Worm (Caenorhabditis elegans) whole organism, L3 larva: Measurements from ENCODE around the gene Y37D8A.5.

Experiments
- aly-2 ChIP-seq: fragments of 150-350 bp; optimal IDR thresholded peaks from 2 replicates; lab custom pipeline; 2014; ENCODE audit warnings: missing biosample characterization, missing genetic modification characterization
- ama-1 ChIP-seq: fragments of 150-350 bp; optimal IDR thresholded peaks from 2 replicates; lab custom pipeline; 2018
- ceh-16 ChIP-seq: sonication (generic microtip); optimal IDR thresholded peaks from 2 replicates; lab custom pipeline; 2017; ENCODE audit warnings: missing biosample characterization, missing genetic modification characterization
- elt-3 ChIP-seq, 3 experiments: fragments of 150-350 bp in 1 of 3; sonication (generic microtip) in 2 of 3; optimal IDR thresholded peaks; 2 replicates in 2 of 3; 4 replicates in 1 of 3; lab custom pipeline; 2014 to 2017; ENCODE audit warnings: missing biosample characterization in 3 of 3, missing genetic modification characterization in 3 of 3
- fos-1 ChIP-seq: fragments of 150-350 bp; optimal IDR thresholded peaks from 2 replicates; lab custom pipeline; 2014; ENCODE audit warnings: missing biosample characterization, missing genetic modification characterization
- jun-1 ChIP-seq: fragments of 150-350 bp; optimal IDR thresholded peaks from 2 replicates; lab custom pipeline; 2014; ENCODE audit warnings: missing biosample characterization, missing genetic modification reagents, missing genetic modification characterization
- lin-39 ChIP-seq: fragments of 150-350 bp; optimal IDR thresholded peaks from 2 replicates; lab custom pipeline; 2018; ENCODE audit warnings: missing biosample characterization, missing genetic modification reagents, missing genetic modification characterization
- nfya-1 ChIP-seq: sonication (generic microtip); optimal IDR thresholded peaks from 2 replicates; lab custom pipeline; 2017; ENCODE audit warnings: missing genetic modification characterization, mild to moderate bottlenecking, missing compliant biosample characterization, antibody characterized with exemption, moderate library complexity; ENCODE audit not compliant: insufficient read depth
- nhr-11 ChIP-seq: fragments of 150-350 bp; optimal IDR thresholded peaks from 2 replicates; lab custom pipeline; 2014; ENCODE audit warnings: missing biosample characterization, missing genetic modification characterization
- nhr-76 ChIP-seq: fragments of 150-350 bp; sonication (generic microtip); optimal IDR thresholded peaks from 5 replicates; lab custom pipeline; 2014; ENCODE audit warnings: missing biosample characterization, missing genetic modification characterization
- skn-1 ChIP-seq: fragments of 150-350 bp; optimal IDR thresholded peaks from 2 replicates; lab custom pipeline; 2014; ENCODE audit warnings: missing biosample characterization, missing genetic modification characterization
- zag-1 ChIP-seq: fragments of 150-350 bp; optimal IDR thresholded peaks from 2 replicates; lab custom pipeline; 2014; ENCODE audit warnings: missing biosample characterization, missing genetic modification characterization

ce11 chrIII:12885153-12885552 is 29.9 kb upstream of the Y37D8A.5 start:
- TF ChIP-seq nhr-11 (tag; lab: Kevin White, UChicago) = no peak
- no peak for TF ChIP-seq jun-1
- no peak for TF ChIP-seq ama-1 (lab: Kevin White, UChicago)
- no peak for TF ChIP-seq aly-2
- no peak for TF ChIP-seq lin-39 (tag; lab: Kevin White, UChicago)
- no peak for TF ChIP-seq elt-3 (tag; optimal IDR thresholded peaks at IDR 0.05; lab: Kevin White, UChicago)
- TF ChIP-seq skn-1 = no peak
- no peak for TF ChIP-seq zag-1
- TF ChIP-seq nhr-76 (tag; lab: Kevin White, UChicago) = no peak
- TF ChIP-seq nfya-1 = no peak
- TF ChIP-seq ceh-16 = no peak
- no peak for TF ChIP-seq fos-1 (tag; lab: Kevin White, UChicago)
